Fruit fly (Drosophila melanogaster): ENCODE results near the gene CG8870.

Gene CG8870

dm6 chr3R:13419979-13420378 is 40.3 kb downstream of the CG8870 start, which contains the start of gene Ir87a:
Ir87a (plus strand) TSS chr3R:13420279.
- TF ChIP-seq toe (GFP tag; optimal IDR thresholded peaks at IDR 0.05) (no peak), CG14711 (tag; optimal IDR thresholded peaks at IDR 0.05) (no peak), CG7045 (GFP tag; optimal IDR thresholded peaks at IDR 0.05) (no peak), CG11617 (GFP tag; optimal IDR thresholded peaks at IDR 0.05) (no peak), ovo (GFP tag; optimal IDR thresholded peaks at IDR 0.05) (no peak), bab1 (GFP tag; optimal IDR thresholded peaks at IDR 0.05) (no peak), CG33017 (tag; optimal IDR thresholded peaks at IDR 0.05) (no peak), pad (GFP tag; optimal IDR thresholded peaks at IDR 0.05) (no peak), Crg-1 (GFP tag; optimal IDR thresholded peaks at IDR 0.05) (no peak), cic (GFP tag; optimal IDR thresholded peaks at IDR 0.05) (no peak), Clk (GFP tag; optimal IDR thresholded peaks at IDR 0.05) (no peak), CG5204 (GFP tag; optimal IDR thresholded peaks at IDR 0.05) (no peak), cnc (optimal IDR thresholded peaks at IDR 0.05) (no peak)

dm6 chr3R:13422178-13422577 is 42.5 kb downstream of the CG8870 start:
- TF ChIP-seq CG7045 (GFP tag; optimal IDR thresholded peaks at IDR 0.05): no peak

- TF ChIP-seq CG11617 (GFP tag; optimal IDR thresholded peaks at IDR 0.05) (no peak), Crg-1 (GFP tag; optimal IDR thresholded peaks at IDR 0.05) (no peak), CG5204 (GFP tag; optimal IDR thresholded peaks at IDR 0.05) (no peak)
Observed at dm6 chr3R:13425470-13426033, 45.9 kb downstream of the CG8870 start, which contains the start of gene Act87E. Act87E (plus strand) TSS chr3R:13425983.

- no peak for TF ChIP-seq CG11617 (GFP tag; optimal IDR thresholded peaks at IDR 0.05)
- no peak for TF ChIP-seq pad (GFP tag; optimal IDR thresholded peaks at IDR 0.05)
- TF ChIP-seq CG14711 (tag; optimal IDR thresholded peaks at IDR 0.05): no peak
- TF ChIP-seq bab1 (GFP tag; optimal IDR thresholded peaks at IDR 0.05): peak; percentile 11
- TF ChIP-seq Crg-1 (GFP tag; optimal IDR thresholded peaks at IDR 0.05): no peak
Observed at dm6 chr3R:13428341-13429040, 48.8 kb downstream of the CG8870 start.
